Worm (Caenorhabditis elegans): ENCODE data around the gene F21A3.11.
A peak's percentile ranks its signal among the peaks of the same experiment; 100 is the strongest.

Gene F21A3.11

ce11 chrV:15515365-15515764 is 17.6 kb downstream of the F21A3.11 start:
- TF ChIP-seq ztf-29 (GFP tag; IDR thresholded peaks at IDR 0.05) (no peak), ztf-23 (GFP tag; IDR thresholded peaks at IDR 0.05) (no peak), ref-1 (GFP tag; conservative IDR thresholded peaks at IDR 0.05) (no peak), klf-2 (GFP tag; conservative IDR thresholded peaks at IDR 0.05) (no peak), tab-1 (GFP tag; IDR thresholded peaks at IDR 0.05) (no peak), flt-1 (GFP tag; IDR thresholded peaks at IDR 0.05) (no peak), cog-1 (tag; optimal IDR thresholded peaks at IDR 0.05) (no peak), med-1 (GFP tag; optimal IDR thresholded peaks at IDR 0.05; ENCODE audit: insufficient read depth) (no peak)

- TF ChIP-seq T22C8.4 (GFP tag; IDR thresholded peaks at IDR 0.05) (no peak), ztf-23 (GFP tag; IDR thresholded peaks at IDR 0.05) (no peak), tab-1 (GFP tag; IDR thresholded peaks at IDR 0.05) (no peak), ref-1 (GFP tag; conservative IDR thresholded peaks at IDR 0.05) (no peak), ztf-29 (GFP tag; IDR thresholded peaks at IDR 0.05) (no peak), cog-1 (tag; optimal IDR thresholded peaks at IDR 0.05) (no peak), med-1 (GFP tag; optimal IDR thresholded peaks at IDR 0.05; ENCODE audit: insufficient read depth) (no peak), klf-2 (GFP tag; conservative IDR thresholded peaks at IDR 0.05) (no peak), flt-1 (GFP tag; IDR thresholded peaks at IDR 0.05) (no peak)
Measured at ce11 chrV:15512856-15513756, 19.9 kb downstream of the F21A3.11 start.

- no peak for TF ChIP-seq klf-2 (GFP tag; conservative IDR thresholded peaks at IDR 0.05)
- TF ChIP-seq ztf-29 (GFP tag; IDR thresholded peaks at IDR 0.05), result no peak
- no peak for TF ChIP-seq flt-1 (GFP tag; IDR thresholded peaks at IDR 0.05)
- no peak for TF ChIP-seq cog-1 (tag; optimal IDR thresholded peaks at IDR 0.05)
- TF ChIP-seq T22C8.4 (GFP tag; IDR thresholded peaks at IDR 0.05), result no peak
- no peak for TF ChIP-seq ztf-23 (GFP tag; IDR thresholded peaks at IDR 0.05)
Measured at ce11 chrV:15511613-15512216, 21.3 kb downstream of the F21A3.11 start, which contains the start of gene rpl-38. TSS of gene rpl-38 (plus strand) at chrV:15512166.

- peak; percentile 79 for TF ChIP-seq tab-1 (GFP tag; IDR thresholded peaks at IDR 0.05)
- TF ChIP-seq cog-1 (tag; optimal IDR thresholded peaks at IDR 0.05), result no peak
- 0 out of 2 replicates have a peak, but pooled peaks have one; percentile 43 for TF ChIP-seq T22C8.4 (GFP tag; IDR thresholded peaks at IDR 0.05)
- TF ChIP-seq klf-2 (GFP tag; conservative IDR thresholded peaks at IDR 0.05), result 0 out of 2 replicates have a peak, but pooled peaks have one; percentile 10
- TF ChIP-seq ref-1 (GFP tag; conservative IDR thresholded peaks at IDR 0.05), result peak; percentile 62
- no peak for TF ChIP-seq med-1 (GFP tag; optimal IDR thresholded peaks at IDR 0.05; ENCODE audit: insufficient read depth)
- peak; percentile 50; the same call in 1 of the 2 replicates for TF ChIP-seq ztf-29 (GFP tag; IDR thresholded peaks at IDR 0.05)
- TF ChIP-seq flt-1 (GFP tag; IDR thresholded peaks at IDR 0.05), result peak; percentile 85
- TF ChIP-seq ztf-23 (GFP tag; IDR thresholded peaks at IDR 0.05), result peak; percentile 71
Measured at ce11 chrV:15505068-15505467, 27.9 kb downstream of the F21A3.11 start.

ce11 chrV:15503603-15504002 is 29.4 kb downstream of the F21A3.11 start:
- TF ChIP-seq cog-1 (tag; optimal IDR thresholded peaks at IDR 0.05), result no peak
- TF ChIP-seq tab-1 (GFP tag; IDR thresholded peaks at IDR 0.05), result no peak
- TF ChIP-seq klf-2 (GFP tag; conservative IDR thresholded peaks at IDR 0.05), result no peak
- TF ChIP-seq ref-1 (GFP tag; conservative IDR thresholded peaks at IDR 0.05), result no peak
- no peak for TF ChIP-seq med-1 (GFP tag; optimal IDR thresholded peaks at IDR 0.05; ENCODE audit: insufficient read depth)
- TF ChIP-seq T22C8.4 (GFP tag; IDR thresholded peaks at IDR 0.05), result no peak
- no peak for TF ChIP-seq ztf-29 (GFP tag; IDR thresholded peaks at IDR 0.05)
- no peak for TF ChIP-seq ztf-23 (GFP tag; IDR thresholded peaks at IDR 0.05)
- no peak for TF ChIP-seq flt-1 (GFP tag; IDR thresholded peaks at IDR 0.05)

ce11 chrV:15499099-15499498 is 33.9 kb downstream of the F21A3.11 start:
- TF ChIP-seq klf-2 (GFP tag; conservative IDR thresholded peaks at IDR 0.05), result no peak
- TF ChIP-seq T22C8.4 (GFP tag; IDR thresholded peaks at IDR 0.05), result no peak
- no peak for TF ChIP-seq tab-1 (GFP tag; IDR thresholded peaks at IDR 0.05)
- TF ChIP-seq ztf-29 (GFP tag; IDR thresholded peaks at IDR 0.05), result no peak
- TF ChIP-seq ztf-23 (GFP tag; IDR thresholded peaks at IDR 0.05), result no peak
- no peak for TF ChIP-seq med-1 (GFP tag; optimal IDR thresholded peaks at IDR 0.05; ENCODE audit: insufficient read depth)

ce11 chrV:15498434-15498833 is 34.6 kb downstream of the F21A3.11 start, which contains the start of gene C06B8.7:
TSS of gene C06B8.7 (plus strand) at chrV:15498734.
- TF ChIP-seq ref-1 (GFP tag; conservative IDR thresholded peaks at IDR 0.05) (no peak), flt-1 (GFP tag; IDR thresholded peaks at IDR 0.05) (no peak), klf-2 (GFP tag; conservative IDR thresholded peaks at IDR 0.05) (no peak), cog-1 (tag; optimal IDR thresholded peaks at IDR 0.05) (no peak), ztf-23 (GFP tag; IDR thresholded peaks at IDR 0.05) (no peak)

ce11 chrV:15497731-15498130 is 35.3 kb downstream of the F21A3.11 start:
- peak; percentile 12 for TF ChIP-seq cog-1 (tag; optimal IDR thresholded peaks at IDR 0.05)
- no peak for TF ChIP-seq klf-2 (GFP tag; conservative IDR thresholded peaks at IDR 0.05)
- TF ChIP-seq ztf-29 (GFP tag; IDR thresholded peaks at IDR 0.05), result peak; percentile 53; the same call in 1 of the 2 replicates
- TF ChIP-seq tab-1 (GFP tag; IDR thresholded peaks at IDR 0.05), result no peak
- no peak for TF ChIP-seq ref-1 (GFP tag; conservative IDR thresholded peaks at IDR 0.05)

ce11 chrV:15495169-15495568 is 37.8 kb downstream of the F21A3.11 start, which contains the start of gene srh-219:
TSS of gene srh-219 (plus strand) at chrV:15495469.
- TF ChIP-seq flt-1 (GFP tag; IDR thresholded peaks at IDR 0.05) (no peak), T22C8.4 (GFP tag; IDR thresholded peaks at IDR 0.05) (no peak), ztf-23 (GFP tag; IDR thresholded peaks at IDR 0.05) (no peak), klf-2 (GFP tag; conservative IDR thresholded peaks at IDR 0.05) (no peak)

Data from whole organism, midembryonic.